Worm (Caenorhabditis elegans) whole organism, L1 larva: ENCODE data around the gene cpr-8.

Experiments
- C04F5.9 ChIP-seq: sonication (generic microtip); optimal IDR thresholded peaks from 2 replicates; lab custom pipeline; 2016; ENCODE audit warnings: missing genetic modification characterization, missing compliant biosample characterization
- C34B4.2 ChIP-seq: sonication (generic microtip); optimal IDR thresholded peaks from 2 replicates; lab custom pipeline; 2017; ENCODE audit warnings: mild to moderate bottlenecking, missing genetic modification characterization, missing compliant biosample characterization
- F16B12.6 ChIP-seq: fragments of 150-350 bp; optimal IDR thresholded peaks from 2 replicates; lab custom pipeline; 2014; ENCODE audit warnings: missing biosample characterization, missing genetic modification characterization
- aly-2 ChIP-seq: fragments of 150-350 bp; optimal IDR thresholded peaks from 2 replicates; lab custom pipeline; 2014; ENCODE audit warnings: missing biosample characterization, missing genetic modification characterization
- ceh-82 ChIP-seq, 3 experiments: fragments of 150-350 bp in 1 of 3; sonication (generic microtip) in 2 of 3; optimal IDR thresholded peaks; 2 replicates each; lab custom pipeline; 2014 to 2017; ENCODE audit warnings: missing biosample characterization in 3 of 3, missing genetic modification characterization in 3 of 3
- ceh-88 ChIP-seq: fragments of 200-800 bp; sonication (Bioruptor generic); IDR thresholded peaks from 2 replicates; pipeline ENCODE4 v1.3.6; 2022; ENCODE audit warnings: missing genetic modification characterization, missing compliant biosample characterization
- ceh-90 ChIP-seq: sonication (generic microtip); optimal IDR thresholded peaks from 2 replicates; lab custom pipeline; 2016; ENCODE audit warnings: missing genetic modification characterization, missing compliant biosample characterization
- ces-1 ChIP-seq: fragments of 150-350 bp; optimal IDR thresholded peaks from 2 replicates; lab custom pipeline; 2014; ENCODE audit warnings: missing biosample characterization, missing genetic modification reagents, missing genetic modification characterization
- efl-1 ChIP-seq, 4 experiments: fragments of 150-350 bp; optimal IDR thresholded peaks in 3 of 4; peaks in 1 of 4; 1 replicate in 1 of 4; 2 replicates in 3 of 4; lab custom pipeline; 2014; ENCODE audit warnings: missing biosample characterization in 2 of 4, missing genetic modification characterization in 2 of 4, missing genetic modification reagents in 2 of 4
- egl-13 ChIP-seq: sonication (generic microtip); optimal IDR thresholded peaks from 2 replicates; lab custom pipeline; 2016; ENCODE audit warnings: missing genotype, missing genetic modification reagents, missing genetic modification characterization, missing compliant biosample characterization
- elt-3 ChIP-seq, 6 experiments: fragments of 150-350 bp in 1 of 6; sonication (generic microtip); optimal IDR thresholded peaks; 2 replicates each; lab custom pipeline; 2017 to 2018; ENCODE audit warnings: missing biosample characterization in 6 of 6, missing genetic modification characterization in 6 of 6, inconsistent platforms in 1 of 6
- fkh-10 ChIP-seq: sonication (generic microtip); optimal IDR thresholded peaks from 2 replicates; lab custom pipeline; 2017; ENCODE audit warnings: missing biosample characterization, missing genetic modification reagents, missing genetic modification characterization
- fkh-4 ChIP-seq: sonication (generic microtip); optimal IDR thresholded peaks from 2 replicates; lab custom pipeline; 2016; ENCODE audit warnings: missing compliant biosample characterization, missing genetic modification characterization, borderline replicate concordance
- fkh-8 ChIP-seq: sonication (generic microtip); optimal IDR thresholded peaks from 2 replicates; lab custom pipeline; 2016; ENCODE audit warnings: mild to moderate bottlenecking, missing genetic modification characterization, missing compliant biosample characterization
- hlh-4 ChIP-seq: sonication (generic microtip); optimal IDR thresholded peaks from 2 replicates; lab custom pipeline; 2016; ENCODE audit warnings: mild to moderate bottlenecking, missing genetic modification characterization, missing compliant biosample characterization
- jun-1 ChIP-seq: fragments of 150-350 bp; optimal IDR thresholded peaks from 2 replicates; lab custom pipeline; 2014; ENCODE audit warnings: missing biosample characterization, missing genetic modification reagents, missing genetic modification characterization
- lin-13 ChIP-seq: fragments of 150-350 bp; optimal IDR thresholded peaks from 2 replicates; lab custom pipeline; 2014; ENCODE audit warnings: missing biosample characterization, missing genetic modification reagents, missing genetic modification characterization
- lin-14 ChIP-seq: fragments of 200-800 bp; sonication (Bioruptor generic); optimal IDR thresholded peaks from 2 replicates; lab custom pipeline; 2018; ENCODE audit warnings: mild to moderate bottlenecking, missing genetic modification characterization, moderate library complexity, missing compliant biosample characterization
- lir-3 ChIP-seq: sonication (generic microtip); optimal IDR thresholded peaks from 2 replicates; lab custom pipeline; 2016; ENCODE audit warnings: mild to moderate bottlenecking, missing genetic modification characterization, moderate library complexity, missing compliant biosample characterization; ENCODE audit not compliant: poor library complexity
- lsy-2 ChIP-seq, 2 experiments: fragments of 150-350 bp; optimal IDR thresholded peaks; 2 replicates each; lab custom pipeline; 2014; ENCODE audit warnings: missing biosample characterization in 2 of 2, missing genetic modification characterization in 2 of 2
- mab-9 ChIP-seq: fragments of 200-800 bp; sonication (Bioruptor generic); IDR thresholded peaks from 2 replicates; pipeline ENCODE4 v1.3.6; 2022; ENCODE audit warnings: missing genetic modification reagents, missing genetic modification characterization, missing compliant biosample characterization
- mdl-1 ChIP-seq, 2 experiments: fragments of 150-350 bp; optimal IDR thresholded peaks; 2 replicates each; lab custom pipeline; 2014 to 2017; ENCODE audit warnings: missing biosample characterization in 2 of 2, missing genetic modification characterization in 2 of 2, inconsistent platforms in 1 of 2
- mef-2 ChIP-seq: fragments of 150-350 bp; optimal IDR thresholded peaks from 2 replicates; lab custom pipeline; 2014; ENCODE audit warnings: missing biosample characterization, missing genetic modification characterization
- nhr-12 ChIP-seq: sonication (generic microtip); optimal IDR thresholded peaks from 2 replicates; lab custom pipeline; 2017; ENCODE audit warnings: missing biosample characterization, missing genetic modification characterization
- nhr-19 ChIP-seq: fragments of 200-800 bp; sonication (Bioruptor generic); conservative IDR thresholded peaks from 2 replicates; pipeline ENCODE4 v1.3.6; 2022; ENCODE audit warnings: missing genetic modification characterization, missing compliant biosample characterization
- nhr-20 ChIP-seq: sonication (generic microtip); optimal IDR thresholded peaks from 2 replicates; lab custom pipeline; 2016; ENCODE audit warnings: mild to moderate bottlenecking, missing genetic modification characterization, missing compliant biosample characterization
- nhr-237 ChIP-seq: fragments of 150-350 bp; optimal IDR thresholded peaks from 2 replicates; lab custom pipeline; 2014; ENCODE audit warnings: missing biosample characterization, missing genetic modification characterization
- nhr-28 ChIP-seq: fragments of 150-350 bp; optimal IDR thresholded peaks from 2 replicates; lab custom pipeline; 2014; ENCODE audit warnings: missing biosample characterization, missing genetic modification characterization
- nhr-47 ChIP-seq: sonication (generic microtip); optimal IDR thresholded peaks from 2 replicates; lab custom pipeline; 2016; ENCODE audit warnings: mild to moderate bottlenecking, missing genetic modification characterization, moderate library complexity, missing compliant biosample characterization
- nhr-71 ChIP-seq: sonication (generic microtip); optimal IDR thresholded peaks from 2 replicates; lab custom pipeline; 2016; ENCODE audit warnings: mild to moderate bottlenecking, missing genetic modification characterization, moderate library complexity, missing compliant biosample characterization
- nhr-76 ChIP-seq: sonication (generic microtip); optimal IDR thresholded peaks from 2 replicates; lab custom pipeline; 2017; ENCODE audit warnings: missing biosample characterization, missing genetic modification characterization
- nhr-84 ChIP-seq: sonication (generic microtip); optimal IDR thresholded peaks from 2 replicates; lab custom pipeline; 2017; ENCODE audit warnings: missing biosample characterization, missing genetic modification characterization
- nhr-90 ChIP-seq: sonication (generic microtip); optimal IDR thresholded peaks from 2 replicates; lab custom pipeline; 2016; ENCODE audit warnings: mild to moderate bottlenecking, missing genetic modification characterization, missing compliant biosample characterization; ENCODE audit not compliant: poor library complexity
- pag-3 ChIP-seq: sonication (generic microtip); optimal IDR thresholded peaks from 2 replicates; lab custom pipeline; 2017; ENCODE audit warnings: missing genetic modification characterization, mild to moderate bottlenecking, missing compliant biosample characterization, antibody characterized with exemption, borderline replicate concordance; ENCODE audit not compliant: insufficient read depth
- pqm-1 ChIP-seq: sonication (generic microtip); optimal IDR thresholded peaks from 3 replicates; lab custom pipeline; 2017; ENCODE audit warnings: missing biosample characterization, missing genetic modification characterization
- rnt-1 ChIP-seq: sonication (generic microtip); optimal IDR thresholded peaks from 2 replicates; lab custom pipeline; 2016; ENCODE audit warnings: mild to moderate bottlenecking, missing genetic modification characterization, moderate library complexity, missing compliant biosample characterization
- snu-23 ChIP-seq: sonication (generic microtip); optimal IDR thresholded peaks from 2 replicates; lab custom pipeline; 2016; ENCODE audit warnings: missing genetic modification characterization, missing compliant biosample characterization
- sox-4 ChIP-seq: sonication (generic microtip); optimal IDR thresholded peaks from 2 replicates; lab custom pipeline; 2016; ENCODE audit warnings: missing genetic modification characterization, missing compliant biosample characterization
- swsn-7 ChIP-seq: sonication (generic microtip); optimal IDR thresholded peaks from 2 replicates; lab custom pipeline; 2016; ENCODE audit warnings: missing genetic modification characterization, missing compliant biosample characterization
- unc-130 ChIP-seq: fragments of 150-350 bp; optimal IDR thresholded peaks from 2 replicates; lab custom pipeline; 2017; ENCODE audit warnings: missing biosample characterization, missing genetic modification characterization, inconsistent platforms
- unc-30 ChIP-seq: sonication (generic microtip); optimal IDR thresholded peaks from 2 replicates; lab custom pipeline; 2017; ENCODE audit warnings: missing biosample characterization, missing genetic modification characterization
- zip-4 ChIP-seq: fragments of 200-800 bp; sonication (Bioruptor generic); optimal IDR thresholded peaks from 2 replicates; lab custom pipeline; 2018; ENCODE audit warnings: mild to moderate bottlenecking, missing genetic modification characterization, moderate library complexity, missing compliant biosample characterization
- ztf-11 ChIP-seq, 2 experiments: sonication (generic microtip); optimal IDR thresholded peaks; 2 replicates each; lab custom pipeline; 2016 to 2017; ENCODE audit warnings: missing genetic modification characterization in 2 of 2, missing biosample characterization in 1 of 2, missing compliant biosample characterization in 1 of 2
- ztf-4 ChIP-seq: fragments of 150-350 bp; optimal IDR thresholded peaks from 2 replicates; lab custom pipeline; 2014; ENCODE audit warnings: missing biosample characterization, missing genetic modification characterization

Gene cpr-8

ce11 chrV:1151324-1151742, 16.9 kb downstream of the cpr-8 start (continued):
- TF ChIP-seq zip-4 (GFP tag; lab: Kevin White, UChicago) (peak; percentile 96), ceh-88 (GFP tag; lab: Robert Waterston, UW) (peak; percentile 94), nhr-12 (peak; percentile 55), rnt-1 (peak; percentile 95), pag-3 (tag; lab: Kevin White, UChicago) (peak; percentile 11), lsy-2 (tag; optimal IDR thresholded peaks at IDR 0.05; lab: Kevin White, UChicago) (peak; percentile 93), ces-1 (GFP tag; lab: Kevin White, UChicago) (peak; percentile 91), nhr-19 (GFP tag; lab: Robert Waterston, UW) (peak; percentile 99), swsn-7 (tag; lab: Kevin White, UChicago) (peak; percentile 100), nhr-84 (tag; lab: Kevin White, UChicago) (no peak), egl-13 (tag; lab: Kevin White, UChicago) (peak; percentile 100), elt-3 (tag; optimal IDR thresholded peaks at IDR 0.05; lab: Kevin White, UChicago) (peak in 4 of 6 experiments; percentile 27 to 94 (median 79)), nhr-90 (tag; lab: Kevin White, UChicago) (peak; percentile 99), nhr-71 (tag; lab: Kevin White, UChicago) (peak; percentile 100), unc-30 (peak; percentile 77), nhr-237 (tag; lab: Kevin White, UChicago) (peak; percentile 95), ztf-11 (tag; optimal IDR thresholded peaks at IDR 0.05; lab: Kevin White, UChicago) (peak in 1 of 2 experiments; percentile 99), snu-23 (GFP tag; lab: Kevin White, UChicago) (peak; percentile 99), mdl-1 (tag; optimal IDR thresholded peaks at IDR 0.05; lab: Kevin White, UChicago) (peak; percentile 10 to 94), C04F5.9 (peak; percentile 77), fkh-10 (GFP tag; lab: Kevin White, UChicago) (peak; percentile 99), ztf-4 (tag; lab: Kevin White, UChicago) (peak; percentile 97), fkh-8 (tag; lab: Kevin White, UChicago) (peak; percentile 100), lin-13 (GFP tag; lab: Kevin White, UChicago) (peak; percentile 98), mef-2 (tag; lab: Kevin White, UChicago) (peak; percentile 90), nhr-76 (peak; percentile 59), fkh-4 (tag; lab: Kevin White, UChicago) (peak; percentile 84), ceh-90 (tag; lab: Kevin White, UChicago) (no peak), nhr-47 (peak; percentile 100), C34B4.2 (peak; percentile 100), nhr-20 (tag; lab: Kevin White, UChicago) (peak; percentile 99), sox-4 (tag; lab: Kevin White, UChicago) (peak; percentile 100)

ce11 chrV:1151830-1152229, 17.4 kb downstream of the cpr-8 start:
- peak; percentile 27 for TF ChIP-seq nhr-19 (GFP tag; lab: Robert Waterston, UW)
- no peak for TF ChIP-seq efl-1 (optimal IDR thresholded peaks at IDR 0.05; lab: Kevin White, UChicago)
- TF ChIP-seq efl-1 (GFP tag; optimal IDR thresholded peaks at IDR 0.05 in 1 of 2; lab: Kevin White, UChicago) = peak in 1 of 2 experiments; percentile 52
- no peak for TF ChIP-seq lsy-2 (tag; optimal IDR thresholded peaks at IDR 0.05; lab: Kevin White, UChicago)
- TF ChIP-seq rnt-1 = peak; percentile 77
- peak; percentile 9 for TF ChIP-seq unc-130 (tag; lab: Kevin White, UChicago)
- TF ChIP-seq hlh-4 (tag; lab: Kevin White, UChicago) = no peak
- TF ChIP-seq jun-1 = no peak

ce11 chrV:1152736-1153135, 18.3 kb downstream of the cpr-8 start:
- TF ChIP-seq hlh-4 (tag; lab: Kevin White, UChicago) (no peak), lin-14 (no peak), nhr-71 (tag; lab: Kevin White, UChicago) (no peak), nhr-237 (tag; lab: Kevin White, UChicago) (no peak), nhr-28 (tag; lab: Kevin White, UChicago) (no peak), pqm-1 (tag; lab: Kevin White, UChicago) (no peak), lir-3 (tag; lab: Kevin White, UChicago) (no peak), snu-23 (GFP tag; lab: Kevin White, UChicago) (no peak), ztf-11 (tag; optimal IDR thresholded peaks at IDR 0.05; lab: Kevin White, UChicago) (no peak), aly-2 (tag; lab: Kevin White, UChicago) (no peak), ceh-82 (tag; optimal IDR thresholded peaks at IDR 0.05; lab: Kevin White, UChicago) (no peak), ceh-90 (tag; lab: Kevin White, UChicago) (no peak), unc-130 (tag; lab: Kevin White, UChicago) (no peak), mab-9 (GFP tag; lab: Robert Waterston, UW) (no peak), egl-13 (tag; lab: Kevin White, UChicago) (no peak), nhr-90 (tag; lab: Kevin White, UChicago) (no peak), F16B12.6 (no peak)
